Fruit fly (Drosophila melanogaster) whole organism, embryonic: Measurements from ENCODE around the gene CG1142.

Experiments
- Atf6 ChIP-seq: fragments of 200-800 bp; sonication (Bioruptor generic); IDR thresholded peaks from 2 replicates; pipeline ENCODE4 v1.3.6; 2022; ENCODE audit warnings: missing biosample characterization, missing genetic modification characterization
- Bteb2 ChIP-seq: fragments of 200-800 bp; sonication (Bioruptor generic); optimal IDR thresholded peaks from 2 replicates; lab custom pipeline; 2016; ENCODE audit warnings: missing biosample characterization, missing genetic modification characterization
- CG10431 ChIP-seq: fragments of 200-800 bp; sonication (Bioruptor generic); optimal IDR thresholded peaks from 3 replicates; lab custom pipeline; 2018; ENCODE audit warnings: missing biosample characterization, mild to moderate bottlenecking, missing genetic modification characterization
- CG11504 ChIP-seq: fragments of 200-800 bp; sonication (Bioruptor generic); optimal IDR thresholded peaks from 3 replicates; lab custom pipeline; 2019; ENCODE audit warnings: missing biosample characterization, mild to moderate bottlenecking, missing genetic modification characterization, moderate library complexity
- CG14441 ChIP-seq: fragments of 200-800 bp; sonication (Bioruptor generic); IDR thresholded peaks from 2 replicates; pipeline ENCODE4 v1.3.6; 2022; ENCODE audit warnings: missing biosample characterization, missing genetic modification characterization
- CG14710 ChIP-seq: fragments of 200-800 bp; sonication (Bioruptor generic); optimal IDR thresholded peaks from 3 replicates; lab custom pipeline; 2019; ENCODE audit warnings: missing biosample characterization, mild to moderate bottlenecking, missing genetic modification characterization, moderate library complexity
- CG15514 ChIP-seq: fragments of 200-800 bp; sonication (Bioruptor generic); optimal IDR thresholded peaks from 3 replicates; lab custom pipeline; 2017; ENCODE audit warnings: missing biosample characterization, missing genetic modification characterization, mild to moderate bottlenecking, moderate library complexity, missing genetic modification reagents
- CG15601 ChIP-seq: fragments of 200-800 bp; sonication (Bioruptor generic); optimal IDR thresholded peaks from 3 replicates; lab custom pipeline; 2019; ENCODE audit warnings: missing biosample characterization, mild to moderate bottlenecking, missing genetic modification characterization, moderate library complexity
- CG17385 ChIP-seq: fragments of 200-800 bp; sonication (Bioruptor generic); optimal IDR thresholded peaks from 3 replicates; lab custom pipeline; 2018; ENCODE audit warnings: missing biosample characterization, mild to moderate bottlenecking, missing genetic modification characterization
- CG17802 ChIP-seq: fragments of 200-800 bp; sonication (Bioruptor generic); optimal IDR thresholded peaks from 2 replicates; lab custom pipeline; 2018; ENCODE audit warnings: missing biosample characterization, mild to moderate bottlenecking, missing genetic modification characterization, moderate library complexity
- CG1792 ChIP-seq: fragments of 200-800 bp; sonication (Bioruptor generic); optimal IDR thresholded peaks from 2 replicates; lab custom pipeline; 2016; ENCODE audit warnings: missing biosample characterization, missing genetic modification characterization
- CG32532 ChIP-seq: fragments of 200-800 bp; sonication (Bioruptor generic); IDR thresholded peaks from 2 replicates; pipeline ENCODE4 v1.3.6; 2022; ENCODE audit warnings: missing biosample characterization, missing genetic modification characterization
- CG4328 ChIP-seq: fragments of 200-800 bp; sonication (Bioruptor generic); optimal IDR thresholded peaks from 3 replicates; lab custom pipeline; 2017; ENCODE audit warnings: missing biosample characterization, missing genetic modification reagents, missing genetic modification characterization
- CG7839 ChIP-seq: fragments of 200-800 bp; sonication (Bioruptor generic); optimal IDR thresholded peaks from 3 replicates; lab custom pipeline; 2018; ENCODE audit warnings: missing biosample characterization, mild to moderate bottlenecking, missing genetic modification characterization, moderate library complexity
- CG8290 ChIP-seq, 3 experiments: fragments of 200-800 bp; sonication (Bioruptor generic); optimal IDR thresholded peaks; 2 replicates each; lab custom pipeline; 2016 to 2019; ENCODE audit warnings: missing biosample characterization in 3 of 3, missing genetic modification characterization in 3 of 3, mild to moderate bottlenecking in 2 of 3, moderate library complexity in 1 of 3
- CG8944 ChIP-seq: fragments of 200-800 bp; sonication (Bioruptor generic); optimal IDR thresholded peaks from 3 replicates; lab custom pipeline; 2016; ENCODE audit warnings: missing biosample characterization, missing genetic modification characterization
- CG9609 ChIP-seq: fragments of 200-800 bp; sonication (Bioruptor generic); optimal IDR thresholded peaks from 3 replicates; lab custom pipeline; 2016; ENCODE audit warnings: missing biosample characterization, missing genetic modification characterization
- CG9932 ChIP-seq: fragments of 200-800 bp; sonication (Bioruptor generic); IDR thresholded peaks from 2 replicates; pipeline ENCODE4 v1.3.6; 2022; ENCODE audit warnings: missing biosample characterization, missing genetic modification characterization
- CrebB ChIP-seq: fragments of 200-800 bp; sonication (Bioruptor generic); optimal IDR thresholded peaks from 3 replicates; lab custom pipeline; 2018; ENCODE audit warnings: missing biosample characterization, mild to moderate bottlenecking, missing genetic modification characterization
- D19B ChIP-seq: fragments of 200-800 bp; sonication (Bioruptor generic); optimal IDR thresholded peaks from 2 replicates; lab custom pipeline; 2017; ENCODE audit warnings: missing biosample characterization, mild to moderate bottlenecking, missing genetic modification characterization
- Dbx ChIP-seq: fragments of 200-800 bp; sonication (Bioruptor generic); IDR thresholded peaks from 3 replicates; pipeline ENCODE4 v1.3.6; 2022; ENCODE audit warnings: missing biosample characterization, missing genetic modification characterization
- Dek ChIP-seq: fragments of 200-800 bp; sonication (Bioruptor generic); optimal IDR thresholded peaks from 3 replicates; lab custom pipeline; 2019; ENCODE audit warnings: missing biosample characterization, mild to moderate bottlenecking, missing genetic modification characterization, moderate library complexity
- Dip3 ChIP-seq: fragments of 200-800 bp; sonication (Bioruptor generic); optimal IDR thresholded peaks from 3 replicates; lab custom pipeline; 2016; ENCODE audit warnings: missing biosample characterization, missing genetic modification characterization
- Dref ChIP-seq: fragments of 200-800 bp; sonication (Bioruptor generic); IDR thresholded peaks from 2 replicates; pipeline ENCODE4 v1.3.6; 2022; ENCODE audit warnings: missing biosample characterization, missing genetic modification characterization
- HLH3B ChIP-seq: fragments of 200-800 bp; sonication (Bioruptor generic); IDR thresholded peaks from 2 replicates; pipeline ENCODE4 v1.3.6; 2022; ENCODE audit warnings: missing biosample characterization, missing genetic modification characterization
- Med ChIP-seq: fragments of 200-800 bp; sonication (Bioruptor generic); peaks from one replicate; lab custom pipeline; 2016; ENCODE audit warnings: missing biosample characterization, missing genetic modification characterization, mild to moderate bottlenecking, inconsistent platforms, moderate library complexity
- Meics ChIP-seq: fragments of 200-800 bp; sonication (Bioruptor generic); optimal IDR thresholded peaks from 2 replicates; lab custom pipeline; 2017; ENCODE audit warnings: missing biosample characterization, mild to moderate bottlenecking, missing genetic modification characterization
- Mrtf ChIP-seq: fragments of 200-800 bp; sonication (Bioruptor generic); IDR thresholded peaks from 3 replicates; pipeline ENCODE4 v1.3.6; 2022; ENCODE audit warnings: missing biosample characterization, missing genetic modification characterization
- Neu2 ChIP-seq: fragments of 200-800 bp; sonication (Bioruptor generic); optimal IDR thresholded peaks from 3 replicates; lab custom pipeline; 2016; ENCODE audit warnings: missing biosample characterization, missing genetic modification characterization, borderline replicate concordance
- Sox102F ChIP-seq: fragments of 200-800 bp; sonication (Bioruptor generic); optimal IDR thresholded peaks from 2 replicates; lab custom pipeline; 2018; ENCODE audit warnings: missing biosample characterization, mild to moderate bottlenecking, missing genetic modification characterization, moderate library complexity
- Tbp ChIP-seq: fragments of >200 bp; optimal IDR thresholded peaks from 2 replicates; lab custom pipeline; 2018; ENCODE audit warnings: missing biosample characterization, missing genetic modification characterization
- Xbp1 ChIP-seq: fragments of 200-800 bp; sonication (Bioruptor generic); optimal IDR thresholded peaks from 3 replicates; lab custom pipeline; 2016; ENCODE audit warnings: missing biosample characterization, mild to moderate bottlenecking, missing genetic modification characterization
- ab ChIP-seq: fragments of 200-800 bp; sonication (Bioruptor generic); optimal IDR thresholded peaks from 2 replicates; lab custom pipeline; 2016; ENCODE audit warnings: missing biosample characterization, missing genetic modification characterization
- bab2 ChIP-seq: fragments of 200-800 bp; sonication (Bioruptor generic); optimal IDR thresholded peaks from 2 replicates; lab custom pipeline; 2016; ENCODE audit warnings: missing biosample characterization, missing genetic modification characterization
- bcd ChIP-seq: fragments of 200-800 bp; sonication (Bioruptor generic); optimal IDR thresholded peaks from 2 replicates; lab custom pipeline; 2017; ENCODE audit warnings: missing biosample characterization, mild to moderate bottlenecking, missing genetic modification characterization
- croc ChIP-seq: fragments of 200-800 bp; sonication (Bioruptor generic); conservative IDR thresholded peaks from 3 replicates; pipeline ENCODE4 v1.3.6; 2022; ENCODE audit warnings: missing biosample characterization, missing genetic modification characterization
- da ChIP-seq: fragments of 200-800 bp; sonication (Bioruptor generic); optimal IDR thresholded peaks from 2 replicates; lab custom pipeline; 2016; ENCODE audit warnings: missing biosample characterization, missing genetic modification characterization
- disco-r ChIP-seq: fragments of 200-800 bp; sonication (Bioruptor generic); optimal IDR thresholded peaks from 2 replicates; lab custom pipeline; 2016; ENCODE audit warnings: missing biosample characterization, missing genetic modification characterization
- dm ChIP-seq: fragments of 200-800 bp; sonication (Bioruptor generic); optimal IDR thresholded peaks from 3 replicates; lab custom pipeline; 2016; ENCODE audit warnings: missing biosample characterization, missing genetic modification characterization
- ewg ChIP-seq: fragments of 200-800 bp; sonication (Bioruptor generic); optimal IDR thresholded peaks from 3 replicates; lab custom pipeline; 2017; ENCODE audit warnings: mild to moderate bottlenecking, missing biosample characterization, missing genetic modification reagents, missing genetic modification characterization
- gsb ChIP-seq: fragments of 200-800 bp; sonication (Bioruptor generic); IDR thresholded peaks from 2 replicates; pipeline ENCODE4 v1.3.6; 2022; ENCODE audit warnings: missing biosample characterization, missing genetic modification characterization
- kni ChIP-seq: fragments of 200-800 bp; sonication (Bioruptor generic); optimal IDR thresholded peaks from 3 replicates; lab custom pipeline; 2017; ENCODE audit warnings: mild to moderate bottlenecking, missing biosample characterization, missing genetic modification reagents, missing genetic modification characterization
- mam ChIP-seq: fragments of 200-800 bp; sonication (Bioruptor generic); optimal IDR thresholded peaks from 3 replicates; lab custom pipeline; 2016; ENCODE audit warnings: missing biosample characterization, missing genetic modification characterization
- nmo ChIP-seq: fragments of 200-800 bp; sonication (Bioruptor generic); optimal IDR thresholded peaks from 2 replicates; lab custom pipeline; 2018; ENCODE audit warnings: missing biosample characterization, mild to moderate bottlenecking, missing genetic modification characterization, moderate library complexity
- pho ChIP-seq: fragments of 200-800 bp; sonication (Bioruptor generic); optimal IDR thresholded peaks from 2 replicates; lab custom pipeline; 2016; ENCODE audit warnings: missing biosample characterization, missing genetic modification characterization
- sd ChIP-seq: fragments of 200-800 bp; sonication (Bioruptor generic); optimal IDR thresholded peaks from 3 replicates; lab custom pipeline; 2018; ENCODE audit warnings: missing biosample characterization, mild to moderate bottlenecking, missing genetic modification characterization, moderate library complexity
- sens ChIP-seq: fragments of 200-800 bp; sonication (Bioruptor generic); peaks from one replicate; lab custom pipeline; 2016; ENCODE audit warnings: missing biosample characterization, missing genetic modification characterization
- tna ChIP-seq: fragments of 200-800 bp; sonication (Bioruptor generic); IDR thresholded peaks from 2 replicates; pipeline ENCODE4 v1.3.6; 2022; ENCODE audit warnings: missing biosample characterization, missing genetic modification characterization; ENCODE audit not compliant: partially characterized antibody
- tx ChIP-seq: fragments of 200-800 bp; sonication (Bioruptor generic); optimal IDR thresholded peaks from 2 replicates; lab custom pipeline; 2016; ENCODE audit warnings: missing biosample characterization, missing genetic modification characterization
- wek ChIP-seq: fragments of 200-800 bp; sonication (Bioruptor generic); optimal IDR thresholded peaks from 3 replicates; lab custom pipeline; 2018; ENCODE audit warnings: missing biosample characterization, mild to moderate bottlenecking, missing genetic modification characterization, moderate library complexity
- zfh1 ChIP-seq: fragments of 200-800 bp; sonication (Bioruptor generic); IDR thresholded peaks from 3 replicates; pipeline ENCODE4 v1.3.6; 2022; ENCODE audit warnings: missing biosample characterization, missing genetic modification characterization

The CG1142 gene

dm6 chr3R:7500513-7500912 lies 26.9 kb upstream of the CG1142 start (continued):
- TF ChIP-seq CG10431 (no peak), CG8290 (GFP tag; optimal IDR thresholded peaks at IDR 0.05; lab: Kevin White, UChicago) (no peak), CG8290 (tag; optimal IDR thresholded peaks at IDR 0.05; lab: Kevin White, UChicago) (peak in 1 of 2 experiments; percentile 6), CG14441 (peak; percentile 43; the same call in 1 of the 2 replicates), ab (GFP tag; lab: Kevin White, UChicago) (no peak), CG8944 (GFP tag; lab: Kevin White, UChicago) (no peak), sd (tag; lab: Kevin White, UChicago) (peak; percentile 82), Tbp (GFP tag; lab: Kevin White, UChicago) (no peak), bab2 (GFP tag; lab: Kevin White, UChicago) (no peak), Dbx (GFP tag; lab: Robert Waterston, UW) (peak; percentile 22; the same call in 1 of the 3 replicates), gsb (no peak), sens (GFP tag; lab: Kevin White, UChicago) (peak; percentile 82), da (GFP tag; lab: Kevin White, UChicago) (no peak), HLH3B (0 out of 2 replicates have a peak, but pooled peaks have one; percentile 23), Bteb2 (GFP tag; lab: Kevin White, UChicago) (peak; percentile 22), croc (GFP tag; lab: Robert Waterston, UW) (no peak), CG17385 (GFP tag; lab: Kevin White, UChicago) (no peak), Sox102F (GFP tag; lab: Kevin White, UChicago) (peak; percentile 38), CG9609 (GFP tag; lab: Kevin White, UChicago) (no peak), tna (no peak), ewg (GFP tag; lab: Kevin White, UChicago) (no peak), CG11504 (tag; lab: Kevin White, UChicago) (peak; percentile 50), CG15601 (tag; lab: Kevin White, UChicago) (no peak), nmo (peak; percentile 16), Dip3 (GFP tag; lab: Kevin White, UChicago) (peak; percentile 43), CG17802 (tag; lab: Kevin White, UChicago) (no peak), Dek (tag; lab: Kevin White, UChicago) (no peak), CG32532 (GFP tag; lab: Robert Waterston, UW) (peak; percentile 57), mam (GFP tag; lab: Kevin White, UChicago) (peak; percentile 36), CG9932 (peak; percentile 65), Neu2 (GFP tag; lab: Kevin White, UChicago) (no peak), CG1792 (GFP tag; lab: Kevin White, UChicago) (no peak), CG15514 (GFP tag; lab: Kevin White, UChicago) (peak; percentile 16), D19B (GFP tag; lab: Kevin White, UChicago) (peak; percentile 5), CrebB (tag; lab: Kevin White, UChicago) (no peak), bcd (GFP tag; lab: Kevin White, UChicago) (peak; percentile 17), Med (GFP tag; lab: Kevin White, UChicago) (peak; percentile 84), Meics (GFP tag; lab: Kevin White, UChicago) (peak; percentile 36), dm (no peak), kni (GFP tag; lab: Kevin White, UChicago) (no peak), CG4328 (GFP tag; lab: Kevin White, UChicago) (no peak), zfh1 (peak; percentile 36; the same call in 1 of the 3 replicates), Atf6 (GFP tag; lab: Robert Waterston, UW) (peak; percentile 62), Xbp1 (peak; percentile 31), CG7839 (tag; lab: Kevin White, UChicago) (peak; percentile 49), tx (GFP tag; lab: Kevin White, UChicago) (peak; percentile 15), disco-r (GFP tag; lab: Kevin White, UChicago) (no peak), Dref (no peak), CG14710 (tag; lab: Kevin White, UChicago) (no peak), pho (GFP tag; lab: Kevin White, UChicago) (peak; percentile 2), Mrtf (GFP tag; lab: Robert Waterston, UW) (no peak), wek (GFP tag; lab: Kevin White, UChicago) (no peak)
